Worm (Caenorhabditis elegans): ENCODE measurements around the gene ZK666.12.

Gene ZK666.12

ce11 chrII:10537988-10538387 lies 42.0 kb downstream of the ZK666.12 start (continued):
- no peak for TF ChIP-seq hrde-1 (tag; optimal IDR thresholded peaks at IDR 0.05; ENCODE audit: borderline replicate concordance)
- no peak for TF ChIP-seq ztf-18 (tag; optimal IDR thresholded peaks at IDR 0.05)
- no peak for TF ChIP-seq pha-4 (tag; optimal IDR thresholded peaks at IDR 0.05)
- TF ChIP-seq unc-130 (GFP tag; optimal IDR thresholded peaks at IDR 0.05): peak; percentile 80
- peak; percentile 69; the same call in 1 of the 2 replicates for TF ChIP-seq bed-2 (GFP tag; IDR thresholded peaks at IDR 0.05)
- TF ChIP-seq ZK185.1 (tag; optimal IDR thresholded peaks at IDR 0.05; ENCODE audit: poor library complexity, severe bottlenecking): peak; percentile 73

- TF ChIP-seq hrde-1 (tag; optimal IDR thresholded peaks at IDR 0.05; ENCODE audit: borderline replicate concordance) (peak; percentile 5), lin-54 (GFP tag; optimal IDR thresholded peaks at IDR 0.05) (no peak)
Measured at ce11 chrII:10539232-10539631, 43.2 kb downstream of the ZK666.12 start, which contains the start of gene R166.3. TSS of gene R166.3 (minus strand) at chrII:10539332.

ce11 chrII:10541923-10542486 lies 46.0 kb downstream of the ZK666.12 start, which contains the start of gene pro-1:
TSS of gene pro-1 (minus strand) at chrII:10541996.
- peak; percentile 85 for TF ChIP-seq lin-40 (tag; optimal IDR thresholded peaks at IDR 0.05)
- TF ChIP-seq attf-6 (GFP tag; IDR thresholded peaks at IDR 0.05): no peak
- TF ChIP-seq snpc-4 (GFP tag; optimal IDR thresholded peaks at IDR 0.05): no peak
- peak in 2 of 4 experiments; percentile 58 to 67 for TF ChIP-seq snpc-4 (tag; optimal IDR thresholded peaks at IDR 0.05)
- peak; percentile 76 for TF ChIP-seq F10E7.11 (tag; optimal IDR thresholded peaks at IDR 0.05)
- TF ChIP-seq die-1 (tag; optimal IDR thresholded peaks at IDR 0.05): no peak
- TF ChIP-seq madf-10 (tag; optimal IDR thresholded peaks at IDR 0.05): peak; percentile 31
- no peak for TF ChIP-seq lag-1 (GFP tag; IDR thresholded peaks at IDR 0.05)
- peak; percentile 80 for TF ChIP-seq ceh-40 (GFP tag; IDR thresholded peaks at IDR 0.05)
- TF ChIP-seq F57C9.4 (tag; optimal IDR thresholded peaks at IDR 0.05): peak; percentile 36
- TF ChIP-seq atf-7 (tag; optimal IDR thresholded peaks at IDR 0.05): peak; percentile 81
- no peak for TF ChIP-seq F49E8.2 (tag; optimal IDR thresholded peaks at IDR 0.05; ENCODE audit: insufficient read depth)
- peak; percentile 90 for TF ChIP-seq ZK185.1 (tag; optimal IDR thresholded peaks at IDR 0.05; ENCODE audit: poor library complexity, severe bottlenecking)
- peak; percentile 88 for TF ChIP-seq Y53G8AR.9 (GFP tag; conservative IDR thresholded peaks at IDR 0.05)
- peak; percentile 85 for TF ChIP-seq Y95B8A.8 (GFP tag; IDR thresholded peaks at IDR 0.05)
- TF ChIP-seq ceh-100 (GFP tag; IDR thresholded peaks at IDR 0.05): peak; percentile 66
- TF ChIP-seq rec-8 (tag; optimal IDR thresholded peaks at IDR 0.05): no peak
- peak; percentile 48 for TF ChIP-seq hsf-1 (GFP tag; IDR thresholded peaks at IDR 0.05)
- peak; percentile 52; the same call in 1 of the 2 replicates for TF ChIP-seq rcor-1 (GFP tag; IDR thresholded peaks at IDR 0.05)
- 0 out of 2 replicates have a peak, but pooled peaks have one; percentile 7 for TF ChIP-seq ztf-25 (GFP tag; IDR thresholded peaks at IDR 0.05)
- TF ChIP-seq bed-2 (GFP tag; IDR thresholded peaks at IDR 0.05): no peak
- TF ChIP-seq nhr-27 (tag; optimal IDR thresholded peaks at IDR 0.05): peak; percentile 12
- peak; percentile 45; the same call in 1 of the 2 replicates for TF ChIP-seq ztf-28 (GFP tag; IDR thresholded peaks at IDR 0.05)
- peak; percentile 88 for TF ChIP-seq B0035.1 (tag; optimal IDR thresholded peaks at IDR 0.05)
- TF ChIP-seq egrh-3 (GFP tag; IDR thresholded peaks at IDR 0.05): no peak
- peak; percentile 36; the same call in 1 of the 2 replicates for TF ChIP-seq attf-3 (GFP tag; conservative IDR thresholded peaks at IDR 0.05)
- peak; percentile 92; the same call in 1 of the 2 replicates for TF ChIP-seq Y56A3A.18 (GFP tag; IDR thresholded peaks at IDR 0.05)
- no peak; the same call in 1 of the 2 replicates for TF ChIP-seq madf-3 (GFP tag; IDR thresholded peaks at IDR 0.05)
- TF ChIP-seq cebp-1 (GFP tag; IDR thresholded peaks at IDR 0.05): peak; percentile 18; the same call in 1 of the 2 replicates
- peak; percentile 89 for TF ChIP-seq cebp-1 (tag; optimal IDR thresholded peaks at IDR 0.05)
- peak; percentile 37; the same call in 1 of the 2 replicates for TF ChIP-seq ceh-58 (GFP tag; IDR thresholded peaks at IDR 0.05)
- TF ChIP-seq F23B12.7 (tag; optimal IDR thresholded peaks at IDR 0.05; ENCODE audit: insufficient read depth): no peak
- peak; percentile 77 for TF ChIP-seq zim-3 (tag; optimal IDR thresholded peaks at IDR 0.05)
- TF ChIP-seq attf-5 (GFP tag; optimal IDR thresholded peaks at IDR 0.05): peak; percentile 91
- TF ChIP-seq K11D2.4 (GFP tag; IDR thresholded peaks at IDR 0.05): peak; percentile 86
- peak; percentile 36; the same call in 1 of the 2 replicates for TF ChIP-seq D2030.7 (GFP tag; IDR thresholded peaks at IDR 0.05)
- TF ChIP-seq F33H1.4 (GFP tag; IDR thresholded peaks at IDR 0.05): peak; percentile 53
- peak; percentile 79 for TF ChIP-seq madf-6 (GFP tag; IDR thresholded peaks at IDR 0.05)
